Worm (Caenorhabditis elegans) whole organism, early embryonic: ENCODE results near the gene fbxa-111.
"Not testable (repeated sequence)": the region's sequence is repeated elsewhere in the genome, so short reads cannot be mapped to it uniquely, and the experiment has no call there.

ENCODE experiments used
- B0310.2 ChIP-seq: sonication (generic microtip); optimal IDR thresholded peaks from 2 replicates; lab custom pipeline; 2016; ENCODE audit warnings: mild to moderate bottlenecking, missing genetic modification characterization, missing compliant biosample characterization
- F13C5.2 ChIP-seq: sonication (generic microtip); optimal IDR thresholded peaks from 2 replicates; lab custom pipeline; 2017; ENCODE audit warnings: mild to moderate bottlenecking, missing genetic modification characterization, inconsistent platforms, missing compliant biosample characterization
- aly-1 ChIP-seq: sonication (generic microtip); optimal IDR thresholded peaks from 2 replicates; lab custom pipeline; 2016; ENCODE audit warnings: missing genetic modification characterization, missing compliant biosample characterization
- ama-1 ChIP-seq: fragments of 150-350 bp; optimal IDR thresholded peaks from 2 replicates; lab custom pipeline; 2014
- ceh-13 ChIP-seq: fragments of 200-800 bp; sonication (Bioruptor generic); optimal IDR thresholded peaks from 2 replicates; lab custom pipeline; 2018; ENCODE audit warnings: mild to moderate bottlenecking, missing genetic modification characterization, missing compliant biosample characterization
- ceh-36 ChIP-seq: sonication (generic microtip); optimal IDR thresholded peaks from 2 replicates; lab custom pipeline; 2016; ENCODE audit warnings: missing genetic modification characterization, inconsistent platforms, missing compliant biosample characterization
- ets-7 ChIP-seq: sonication (generic microtip); optimal IDR thresholded peaks from 2 replicates; lab custom pipeline; 2016; ENCODE audit warnings: missing genotype, missing genetic modification characterization, missing compliant biosample characterization
- flt-1 ChIP-seq: fragments of 200-800 bp; sonication (Bioruptor generic); IDR thresholded peaks from 2 replicates; pipeline ENCODE4 v1.3.6; 2022; ENCODE audit warnings: missing genetic modification characterization, missing compliant biosample characterization
- hmbx-1 ChIP-seq: sonication (generic microtip); optimal IDR thresholded peaks from 2 replicates; lab custom pipeline; 2016; ENCODE audit warnings: mild to moderate bottlenecking, missing genetic modification characterization, missing compliant biosample characterization
- hmg-4 ChIP-seq: fragments of 200-800 bp; sonication (Bioruptor generic); optimal IDR thresholded peaks from 2 replicates; lab custom pipeline; 2018; ENCODE audit warnings: mild to moderate bottlenecking, missing genetic modification characterization, missing compliant biosample characterization
- hnd-1 ChIP-seq: sonication (generic microtip); optimal IDR thresholded peaks from 2 replicates; lab custom pipeline; 2016; ENCODE audit warnings: missing genetic modification characterization, missing compliant biosample characterization
- pes-1 ChIP-seq: fragments of 200-800 bp; sonication (Bioruptor generic); IDR thresholded peaks from 2 replicates; pipeline ENCODE4 v1.3.6; 2022; ENCODE audit warnings: missing genetic modification reagents, missing genetic modification characterization, missing compliant biosample characterization
- scrt-1 ChIP-seq: fragments of 200-800 bp; sonication (Bioruptor generic); IDR thresholded peaks from 2 replicates; pipeline ENCODE4 v1.3.6; 2022; ENCODE audit warnings: missing genetic modification characterization, missing compliant biosample characterization
- sea-1 ChIP-seq: fragments of 200-800 bp; sonication (Bioruptor generic); conservative IDR thresholded peaks from 2 replicates; pipeline ENCODE4 v1.3.6; 2022; ENCODE audit warnings: missing genetic modification characterization, missing compliant biosample characterization
- tbx-11 ChIP-seq: fragments of 200-800 bp; sonication (Bioruptor generic); IDR thresholded peaks from 2 replicates; pipeline ENCODE4 v1.3.6; 2022; ENCODE audit warnings: missing genetic modification characterization, missing compliant biosample characterization
- tbx-37 ChIP-seq: fragments of 200-800 bp; sonication (Bioruptor generic); conservative IDR thresholded peaks from 2 replicates; pipeline ENCODE4 v1.3.6; 2022; ENCODE audit warnings: missing genetic modification reagents, missing genetic modification characterization, missing compliant biosample characterization
- tra-4 ChIP-seq: sonication (generic microtip); optimal IDR thresholded peaks from 2 replicates; lab custom pipeline; 2017; ENCODE audit warnings: missing genetic modification characterization, missing compliant biosample characterization

Gene fbxa-111

DNA sequence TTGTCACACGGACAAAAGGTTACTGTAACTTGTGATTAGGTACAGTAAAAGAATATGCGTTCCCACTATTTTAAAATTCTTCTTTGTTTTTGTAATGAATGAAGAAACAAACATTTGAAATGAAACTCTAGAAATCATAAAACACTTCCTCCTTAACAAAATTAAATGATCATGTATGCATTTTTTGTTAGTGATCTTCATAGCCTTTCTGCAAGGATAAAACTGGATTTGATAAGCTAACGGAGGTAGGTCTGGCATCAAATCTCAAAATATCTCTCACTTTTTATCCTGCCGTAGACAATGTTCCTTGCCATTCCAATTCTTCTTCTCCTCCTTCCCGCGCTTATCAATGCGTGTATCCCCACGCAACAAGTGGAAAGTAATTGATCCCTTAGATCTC, 2.0 kb upstream of the fbxa-111 start, which contains the start of gene clec-238:
Gene clec-238 (plus strand): TSS at position 301 of the 400 bp plus-strand sequence.
- TF ChIP-seq sea-1 (no peak), pes-1 (no peak), scrt-1 (GFP tag; lab: Robert Waterston, UW) (no peak), ama-1 (lab: Kevin White, UChicago) (no peak), hnd-1 (tag; lab: Kevin White, UChicago) (no peak), F13C5.2 (tag; lab: Kevin White, UChicago) (no peak), flt-1 (GFP tag; lab: Robert Waterston, UW) (no peak), ceh-36 (no peak), tra-4 (no peak), ets-7 (tag; lab: Kevin White, UChicago) (no peak), tbx-11 (GFP tag; lab: Robert Waterston, UW) (no peak), hmg-4 (no peak), B0310.2 (tag; lab: Kevin White, UChicago) (no peak)

DNA sequence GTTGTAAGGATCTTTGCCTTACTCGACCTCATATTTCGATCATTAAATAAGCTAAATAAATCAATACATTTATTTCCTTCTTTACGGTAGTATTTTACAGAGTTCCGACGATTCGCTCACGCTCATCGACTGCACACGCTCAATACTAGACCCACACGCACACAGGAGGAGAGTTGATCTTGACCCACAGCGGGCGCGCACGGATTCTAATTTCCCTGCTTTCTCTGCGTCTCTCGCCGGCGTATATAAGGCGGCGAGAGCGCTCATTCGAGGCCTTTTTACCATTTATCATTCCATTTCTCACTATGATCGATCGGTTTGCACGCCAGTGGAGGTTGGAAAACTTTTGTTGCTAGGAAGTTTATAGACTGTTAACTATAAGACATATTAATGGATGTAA, 527 bp upstream of the fbxa-111 start:
- TF ChIP-seq scrt-1 (GFP tag; lab: Robert Waterston, UW) (no peak), B0310.2 (tag; lab: Kevin White, UChicago) (no peak), ets-7 (tag; lab: Kevin White, UChicago) (no peak), F13C5.2 (tag; lab: Kevin White, UChicago) (no peak), hmg-4 (no peak), sea-1 (no peak), flt-1 (GFP tag; lab: Robert Waterston, UW) (no peak), tbx-37 (GFP tag; lab: Robert Waterston, UW) (no peak), ceh-36 (no peak), ceh-13 (no peak), hnd-1 (tag; lab: Kevin White, UChicago) (no peak), pes-1 (no peak)

DNA sequence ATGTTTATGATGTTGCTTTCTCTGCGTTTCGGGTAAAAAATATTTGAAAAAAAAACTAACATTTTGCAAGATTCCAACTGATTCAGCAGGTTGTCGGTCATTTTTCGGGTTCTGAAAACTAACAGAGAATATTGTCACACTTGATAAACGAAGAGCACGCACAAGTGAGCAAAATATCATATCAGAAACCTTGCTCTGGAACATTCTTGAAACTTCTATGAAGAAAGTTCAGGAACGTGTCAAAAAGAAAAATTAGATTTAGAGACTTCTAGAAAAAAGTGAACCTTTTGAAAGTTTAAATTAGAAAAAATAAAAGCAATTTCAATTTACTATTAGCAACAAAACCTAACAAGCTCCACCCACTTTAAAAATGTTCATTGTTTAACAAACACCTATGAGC, 1.5 kb downstream of the fbxa-111 start, which contains the start of gene fbxa-112:
Gene fbxa-112 (minus strand): TSS at position 101 of the 400 bp plus-strand sequence.
- TF ChIP-seq ceh-36; ets-7 (tag; lab: Kevin White, UChicago); hmg-4: not testable (repeated sequence)

DNA sequence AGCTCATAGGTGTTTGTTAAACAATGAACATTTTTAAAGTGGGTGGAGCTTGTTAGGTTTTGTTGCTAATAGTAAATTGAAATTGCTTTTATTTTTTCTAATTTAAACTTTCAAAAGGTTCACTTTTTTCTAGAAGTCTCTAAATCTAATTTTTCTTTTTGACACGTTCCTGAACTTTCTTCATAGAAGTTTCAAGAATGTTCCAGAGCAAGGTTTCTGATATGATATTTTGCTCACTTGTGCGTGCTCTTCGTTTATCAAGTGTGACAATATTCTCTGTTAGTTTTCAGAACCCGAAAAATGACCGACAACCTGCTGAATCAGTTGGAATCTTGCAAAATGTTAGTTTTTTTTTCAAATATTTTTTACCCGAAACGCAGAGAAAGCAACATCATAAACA, 10.8 kb downstream of the fbxa-111 start, which contains the start of gene fbxa-148:
Gene fbxa-148 (plus strand): TSS at position 301 of the 400 bp plus-strand sequence.
- TF ChIP-seq tbx-11 (GFP tag; lab: Robert Waterston, UW); B0310.2 (tag; lab: Kevin White, UChicago); sea-1: not testable (repeated sequence)

DNA sequence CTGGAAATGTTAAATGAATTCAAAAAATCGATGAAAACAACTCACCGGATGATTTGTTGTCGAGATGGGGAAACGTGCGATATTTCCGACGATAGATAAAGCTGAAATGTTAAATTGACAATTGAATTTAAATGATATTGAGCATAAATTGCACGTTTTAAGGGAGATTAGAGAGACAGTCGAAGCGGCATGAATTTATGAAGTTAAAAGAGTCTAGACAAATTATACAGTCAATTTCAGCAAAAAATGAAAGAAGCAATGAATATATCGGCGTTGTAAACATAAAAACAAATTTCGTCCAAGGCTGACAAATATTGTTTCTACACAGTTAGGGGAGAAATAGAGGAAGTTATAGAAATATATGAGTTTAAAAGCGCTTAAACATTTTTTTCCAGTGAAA, 22.2 kb downstream of the fbxa-111 start, which contains the start of gene Y102A5C.36:
Gene Y102A5C.36 (minus strand): TSS at position 101 of the 400 bp plus-strand sequence.
- TF ChIP-seq hmbx-1 (tag; lab: Kevin White, UChicago) (no peak), flt-1 (GFP tag; lab: Robert Waterston, UW) (no peak), tbx-37 (GFP tag; lab: Robert Waterston, UW) (no peak), ceh-13 (no peak), B0310.2 (tag; lab: Kevin White, UChicago) (no peak), hmg-4 (no peak), tra-4 (no peak)

DNA sequence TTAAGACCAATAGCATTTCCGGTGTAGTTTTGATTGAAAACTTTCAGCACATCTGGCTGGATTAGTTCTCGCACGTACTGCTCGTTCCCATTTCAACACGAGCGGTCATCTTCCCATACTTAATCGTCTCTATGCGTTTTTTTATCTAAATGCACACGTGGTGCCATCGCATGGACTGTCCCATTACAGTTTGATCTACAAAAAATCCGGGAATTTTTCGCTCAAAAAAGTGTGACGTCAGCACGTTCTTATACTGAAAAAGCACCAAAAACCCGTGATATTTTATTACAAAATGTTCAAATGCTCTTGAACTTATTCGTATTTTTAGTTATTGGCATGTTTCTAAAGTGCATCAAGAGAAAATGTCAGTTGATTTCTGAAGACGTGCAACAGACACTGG, 27.6 kb downstream of the fbxa-111 start, which contains the start of gene Y102A5C.4:
Gene Y102A5C.4 (plus strand): TSS at position 301 of the 400 bp plus-strand sequence.
- TF ChIP-seq flt-1 (GFP tag; lab: Robert Waterston, UW) (no peak), tbx-11 (GFP tag; lab: Robert Waterston, UW) (no peak), hmbx-1 (tag; lab: Kevin White, UChicago) (no peak), hnd-1 (tag; lab: Kevin White, UChicago) (no peak), F13C5.2 (tag; lab: Kevin White, UChicago) (no peak), aly-1 (tag; lab: Kevin White, UChicago) (no peak), tra-4 (no peak), ceh-13 (no peak), B0310.2 (tag; lab: Kevin White, UChicago) (no peak), sea-1 (no peak), pes-1 (no peak), scrt-1 (GFP tag; lab: Robert Waterston, UW) (no peak), ets-7 (tag; lab: Kevin White, UChicago) (no peak), tbx-37 (GFP tag; lab: Robert Waterston, UW) (no peak), hmg-4 (no peak)

DNA sequence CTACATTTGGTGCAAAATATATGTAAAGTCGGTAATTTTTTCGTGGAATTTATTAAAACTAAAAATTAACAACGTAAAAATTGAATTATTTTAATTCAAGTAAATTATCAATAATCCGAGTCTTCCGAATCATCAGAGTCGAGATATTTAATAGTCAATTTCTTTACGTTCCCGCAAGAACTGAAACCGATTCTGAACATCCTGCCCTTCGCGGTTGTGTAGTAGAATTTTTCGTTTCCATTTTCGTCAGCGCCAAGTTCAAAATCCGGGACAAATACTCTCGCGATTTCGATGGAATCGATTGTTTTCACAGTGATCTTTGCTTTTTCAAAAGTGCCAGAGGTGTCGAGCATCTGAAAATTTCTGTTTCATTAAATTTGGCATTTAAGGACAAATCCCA, 29.8 kb downstream of the fbxa-111 start:
- TF ChIP-seq hmg-4 (no peak), B0310.2 (tag; lab: Kevin White, UChicago) (no peak), tbx-11 (GFP tag; lab: Robert Waterston, UW) (no peak), scrt-1 (GFP tag; lab: Robert Waterston, UW) (no peak), hnd-1 (tag; lab: Kevin White, UChicago) (no peak), tbx-37 (GFP tag; lab: Robert Waterston, UW) (no peak), ama-1 (lab: Kevin White, UChicago) (no peak), flt-1 (GFP tag; lab: Robert Waterston, UW) (no peak), ceh-36 (no peak), ceh-13 (no peak), hmbx-1 (tag; lab: Kevin White, UChicago) (no peak), tra-4 (no peak), ets-7 (tag; lab: Kevin White, UChicago) (no peak), pes-1 (no peak)

DNA sequence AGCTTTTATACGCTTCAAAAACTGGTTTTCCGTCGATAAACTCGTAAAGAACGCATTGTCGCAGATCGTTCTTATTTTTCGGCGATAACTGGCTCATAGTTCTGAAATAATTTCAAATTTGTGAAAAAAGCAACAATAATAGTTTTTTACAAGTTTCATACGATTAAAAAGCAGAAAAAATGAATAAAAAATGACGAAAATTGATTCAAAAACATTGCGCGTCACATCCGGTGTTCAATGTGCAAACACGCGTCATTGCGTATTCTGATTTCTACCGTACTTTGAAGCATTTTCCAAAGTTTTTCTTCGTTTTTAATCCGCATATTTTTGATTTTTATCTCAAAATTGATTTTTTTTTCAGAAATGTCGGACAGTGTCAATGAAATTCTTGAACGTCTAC, 31.1 kb downstream of the fbxa-111 start, which contains the start of the genes fbxa-206 and Y102A5C.2:
Gene fbxa-206 (minus strand): TSS at position 101 of the 400 bp plus-strand sequence.
Gene Y102A5C.2 (plus strand): TSS at position 354 of the 400 bp plus-strand sequence.
- TF ChIP-seq pes-1 = no peak
- TF ChIP-seq ets-7 (tag; lab: Kevin White, UChicago) = no peak
- TF ChIP-seq aly-1 (tag; lab: Kevin White, UChicago) = no peak
- no peak for TF ChIP-seq hmbx-1 (tag; lab: Kevin White, UChicago)
- TF ChIP-seq tbx-37 (GFP tag; lab: Robert Waterston, UW) = no peak
- TF ChIP-seq ceh-36 = no peak
- TF ChIP-seq tbx-11 (GFP tag; lab: Robert Waterston, UW) = no peak
- TF ChIP-seq hmg-4 = no peak
- TF ChIP-seq scrt-1 (GFP tag; lab: Robert Waterston, UW) = no peak
- no peak for TF ChIP-seq ama-1 (lab: Kevin White, UChicago)
- TF ChIP-seq ceh-13 = no peak
- TF ChIP-seq B0310.2 (tag; lab: Kevin White, UChicago) = no peak
- no peak for TF ChIP-seq F13C5.2 (tag; lab: Kevin White, UChicago)
- no peak for TF ChIP-seq tra-4
- no peak for TF ChIP-seq flt-1 (GFP tag; lab: Robert Waterston, UW)
- no peak for TF ChIP-seq hnd-1 (tag; lab: Kevin White, UChicago)
- TF ChIP-seq sea-1 = no peak
